Worm (Caenorhabditis elegans) whole organism, L2 larva: ENCODE data around the gene wht-7.

Experiments used
- alr-1 ChIP-seq: fragments of 150-350 bp; optimal IDR thresholded peaks from 2 replicates; lab custom pipeline; 2014; ENCODE audit warnings: missing biosample characterization, missing genetic modification characterization
- elt-3 ChIP-seq: sonication (generic microtip); optimal IDR thresholded peaks from 2 replicates; lab custom pipeline; 2017; ENCODE audit warnings: missing biosample characterization, missing genetic modification characterization
- mdl-1 ChIP-seq, 2 experiments: fragments of 150-350 bp in 1 of 2; sonication (generic microtip) in 1 of 2; optimal IDR thresholded peaks; 2 replicates each; lab custom pipeline; 2017; ENCODE audit warnings: missing biosample characterization in 2 of 2, missing genetic modification characterization in 2 of 2
- nhr-11 ChIP-seq: fragments of 150-350 bp; optimal IDR thresholded peaks from 2 replicates; lab custom pipeline; 2014; ENCODE audit warnings: missing biosample characterization, missing genetic modification characterization
- sma-3 ChIP-seq: sonication (generic microtip); optimal IDR thresholded peaks from 2 replicates; lab custom pipeline; 2016; ENCODE audit warnings: missing genetic modification reagents, missing genetic modification characterization, missing compliant biosample characterization
- unc-62 ChIP-seq: fragments of 150-350 bp; optimal IDR thresholded peaks from 2 replicates; lab custom pipeline; 2014; ENCODE audit warnings: missing biosample characterization, missing genetic modification reagents, missing genetic modification characterization
- ztf-4 ChIP-seq: fragments of 150-350 bp; optimal IDR thresholded peaks from 2 replicates; lab custom pipeline; 2014; ENCODE audit warnings: missing biosample characterization, missing genetic modification characterization

- TF ChIP-seq sma-3 (GFP tag; lab: Kevin White, UChicago) (no peak), unc-62 (no peak), alr-1 (tag; lab: Kevin White, UChicago) (no peak), nhr-11 (tag; lab: Kevin White, UChicago) (no peak), mdl-1 (tag; optimal IDR thresholded peaks at IDR 0.05; lab: Kevin White, UChicago) (no peak), ztf-4 (tag; lab: Kevin White, UChicago) (no peak), elt-3 (tag; lab: Kevin White, UChicago) (no peak)
Observed at ce11 chrIII:6154586-6154985, 5.2 kb upstream of the wht-7 start.
